Fruit fly (Drosophila melanogaster) whole organism, embryonic: ENCODE measurements around the gene CG16965.

ENCODE experiments used
- Asciz ChIP-seq: fragments of 200-800 bp; sonication (Bioruptor generic); optimal IDR thresholded peaks from 2 replicates; lab custom pipeline; 2017; ENCODE audit warnings: missing biosample characterization, mild to moderate bottlenecking, missing genetic modification characterization, missing genetic modification reagents
- B-H2 ChIP-seq: fragments of 200-800 bp; sonication (Bioruptor generic); optimal IDR thresholded peaks from 2 replicates; lab custom pipeline; 2018; ENCODE audit warnings: missing biosample characterization, mild to moderate bottlenecking, missing genetic modification characterization
- CG1024 ChIP-seq: fragments of 200-800 bp; sonication (Bioruptor generic); IDR thresholded peaks from 2 replicates; pipeline ENCODE4 v1.3.6; 2022; ENCODE audit warnings: missing biosample characterization, missing genetic modification characterization
- CG10366 ChIP-seq: fragments of 200-800 bp; sonication (Bioruptor generic); IDR thresholded peaks from 2 replicates; pipeline ENCODE4 v1.3.6; 2022; ENCODE audit warnings: missing biosample characterization, missing genetic modification characterization
- CG10979 ChIP-seq: fragments of 200-800 bp; sonication (Bioruptor generic); optimal IDR thresholded peaks from 2 replicates; lab custom pipeline; 2018; ENCODE audit warnings: missing biosample characterization, mild to moderate bottlenecking, missing genetic modification characterization, moderate library complexity
- CG11504 ChIP-seq: fragments of 200-800 bp; sonication (Bioruptor generic); optimal IDR thresholded peaks from 3 replicates; lab custom pipeline; 2019; ENCODE audit warnings: missing biosample characterization, mild to moderate bottlenecking, missing genetic modification characterization, moderate library complexity
- CG12071 ChIP-seq: fragments of 200-800 bp; sonication (Bioruptor generic); optimal IDR thresholded peaks from 3 replicates; lab custom pipeline; 2018; ENCODE audit warnings: missing biosample characterization, mild to moderate bottlenecking, missing genetic modification characterization
- CG12155 ChIP-seq: fragments of 200-800 bp; sonication (Bioruptor generic); optimal IDR thresholded peaks from 3 replicates; lab custom pipeline; 2016; ENCODE audit warnings: missing biosample characterization, missing genetic modification characterization
- CG12769 ChIP-seq: fragments of 200-800 bp; sonication (Bioruptor generic); optimal IDR thresholded peaks from 2 replicates; lab custom pipeline; 2019; ENCODE audit warnings: missing biosample characterization, mild to moderate bottlenecking, missing genetic modification characterization, moderate library complexity
- CG13296 ChIP-seq: fragments of 200-800 bp; sonication (Bioruptor generic); optimal IDR thresholded peaks from 3 replicates; lab custom pipeline; 2018; ENCODE audit warnings: missing biosample characterization, mild to moderate bottlenecking, missing genetic modification characterization
- CG13624 ChIP-seq: fragments of 200-800 bp; sonication (Bioruptor generic); optimal IDR thresholded peaks from 2 replicates; lab custom pipeline; 2016; ENCODE audit warnings: missing biosample characterization, missing genetic modification characterization
- CG15269 ChIP-seq: fragments of 200-800 bp; sonication (Bioruptor generic); optimal IDR thresholded peaks from 2 replicates; lab custom pipeline; 2018; ENCODE audit warnings: missing biosample characterization, mild to moderate bottlenecking, missing genetic modification characterization, moderate library complexity
- CG16863 ChIP-seq: fragments of 200-800 bp; sonication (Bioruptor generic); optimal IDR thresholded peaks from 3 replicates; lab custom pipeline; 2016; ENCODE audit warnings: missing biosample characterization, missing genetic modification characterization
- CG17829 ChIP-seq: fragments of 200-800 bp; optimal IDR thresholded peaks from 2 replicates; lab custom pipeline; 2019; ENCODE audit warnings: missing biosample characterization, mild to moderate bottlenecking, missing genetic modification characterization, moderate library complexity
- CG2129 ChIP-seq: fragments of 200-800 bp; sonication (Bioruptor generic); IDR thresholded peaks from 2 replicates; pipeline ENCODE4 v1.3.6; 2022; ENCODE audit warnings: missing biosample characterization, missing genetic modification characterization; ENCODE audit not compliant: partially characterized antibody
- CG2202 ChIP-seq: fragments of 200-800 bp; sonication (Bioruptor generic); optimal IDR thresholded peaks from 2 replicates; lab custom pipeline; 2018; ENCODE audit warnings: missing biosample characterization, mild to moderate bottlenecking, missing genetic modification characterization
- CG2875 ChIP-seq: fragments of 200-800 bp; sonication (Bioruptor generic); optimal IDR thresholded peaks from 2 replicates; lab custom pipeline; 2017; ENCODE audit warnings: missing biosample characterization, mild to moderate bottlenecking, missing genetic modification characterization, missing genetic modification reagents
- CG31441 ChIP-seq: fragments of 200-800 bp; sonication (Bioruptor generic); IDR thresholded peaks from 2 replicates; pipeline ENCODE4 v1.3.6; 2022; ENCODE audit warnings: missing biosample characterization, missing genetic modification characterization
- CG3163 ChIP-seq: fragments of 200-800 bp; sonication (Bioruptor generic); optimal IDR thresholded peaks from 3 replicates; lab custom pipeline; 2016; ENCODE audit warnings: missing biosample characterization, missing genetic modification characterization
- CG4404 ChIP-seq: fragments of 200-800 bp; sonication (Bioruptor generic); IDR thresholded peaks from 2 replicates; pipeline ENCODE4 v1.3.6; 2022; ENCODE audit warnings: missing biosample characterization, missing genetic modification characterization
- CG4424 ChIP-seq: fragments of 200-800 bp; sonication (Bioruptor generic); optimal IDR thresholded peaks from 3 replicates; lab custom pipeline; 2016; ENCODE audit warnings: missing biosample characterization, missing genetic modification characterization
- CG9817 ChIP-seq: fragments of 200-800 bp; sonication (Bioruptor generic); optimal IDR thresholded peaks from 2 replicates; lab custom pipeline; 2018; ENCODE audit warnings: missing biosample characterization, mild to moderate bottlenecking, missing genetic modification characterization, moderate library complexity
- Chrac-16 ChIP-seq: fragments of 200-800 bp; sonication (Bioruptor generic); optimal IDR thresholded peaks from 3 replicates; lab custom pipeline; 2016; ENCODE audit warnings: missing biosample characterization, missing genetic modification characterization
- D19A ChIP-seq: fragments of 200-800 bp; optimal IDR thresholded peaks from 3 replicates; lab custom pipeline; 2019; ENCODE audit warnings: missing biosample characterization, mild to moderate bottlenecking, missing genetic modification characterization, moderate library complexity
- Deaf1 ChIP-seq: fragments of 200-800 bp; optimal IDR thresholded peaks from 3 replicates; lab custom pipeline; 2019; ENCODE audit warnings: missing biosample characterization, mild to moderate bottlenecking, missing genetic modification characterization, moderate library complexity
- HLH4C ChIP-seq: fragments of 200-800 bp; sonication (Bioruptor generic); IDR thresholded peaks from 3 replicates; pipeline ENCODE4 v1.3.6; 2022; ENCODE audit warnings: missing biosample characterization, missing genetic modification characterization; ENCODE audit not compliant: partially characterized antibody
- Hr78 ChIP-seq, 2 experiments: fragments of 200-800 bp in 1 of 2; fragments of >200 bp in 1 of 2; sonication (Bioruptor generic) in 1 of 2; optimal IDR thresholded peaks; 2 replicates each; lab custom pipeline; 2017 to 2019; ENCODE audit warnings: missing biosample characterization in 2 of 2, missing genetic modification characterization in 2 of 2, mild to moderate bottlenecking in 1 of 2, moderate library complexity in 1 of 2
- Hsf ChIP-seq: fragments of 200-800 bp; sonication (Bioruptor generic); optimal IDR thresholded peaks from 3 replicates; lab custom pipeline; 2016; ENCODE audit warnings: missing biosample characterization, missing genetic modification characterization
- Jarid2 ChIP-seq: fragments of 200-800 bp; sonication (Bioruptor generic); optimal IDR thresholded peaks from 3 replicates; lab custom pipeline; 2017; ENCODE audit warnings: mild to moderate bottlenecking, missing biosample characterization, missing genetic modification reagents, missing genetic modification characterization
- Meics ChIP-seq: fragments of 200-800 bp; sonication (Bioruptor generic); optimal IDR thresholded peaks from 2 replicates; lab custom pipeline; 2017; ENCODE audit warnings: missing biosample characterization, mild to moderate bottlenecking, missing genetic modification characterization
- Myb ChIP-seq: fragments of 200-800 bp; sonication (Bioruptor generic); optimal IDR thresholded peaks from 2 replicates; lab custom pipeline; 2016; ENCODE audit warnings: missing biosample characterization, missing genetic modification characterization
- Poxn ChIP-seq: fragments of 200-800 bp; sonication (Bioruptor generic); IDR thresholded peaks from 2 replicates; pipeline ENCODE4 v1.3.6; 2022; ENCODE audit warnings: missing biosample characterization, missing genetic modification characterization
- Rfx ChIP-seq: fragments of 200-800 bp; sonication (Bioruptor generic); IDR thresholded peaks from 2 replicates; pipeline ENCODE4 v1.3.6; 2022; ENCODE audit warnings: missing biosample characterization, missing genetic modification characterization
- Six4 ChIP-seq: fragments of 200-800 bp; sonication (Bioruptor generic); optimal IDR thresholded peaks from 2 replicates; lab custom pipeline; 2016; ENCODE audit warnings: missing biosample characterization, missing genetic modification characterization
- Xbp1 ChIP-seq: fragments of 200-800 bp; sonication (Bioruptor generic); optimal IDR thresholded peaks from 3 replicates; lab custom pipeline; 2016; ENCODE audit warnings: missing biosample characterization, mild to moderate bottlenecking, missing genetic modification characterization
- ase ChIP-seq: fragments of 200-800 bp; sonication (Bioruptor generic); IDR thresholded peaks from 3 replicates; pipeline ENCODE4 v1.3.6; 2022; ENCODE audit warnings: missing biosample characterization, missing genetic modification characterization
- chinmo ChIP-seq: fragments of 200-800 bp; sonication (Bioruptor generic); IDR thresholded peaks from 4 replicates; pipeline ENCODE4 v1.3.6; 2022; ENCODE audit warnings: missing biosample characterization, missing genetic modification characterization; ENCODE audit not compliant: partially characterized antibody
- da ChIP-seq: fragments of 200-800 bp; sonication (Bioruptor generic); optimal IDR thresholded peaks from 2 replicates; lab custom pipeline; 2016; ENCODE audit warnings: missing biosample characterization, missing genetic modification characterization
- en ChIP-seq: fragments of 200-800 bp; sonication (Bioruptor generic); optimal IDR thresholded peaks from 2 replicates; lab custom pipeline; 2016; ENCODE audit warnings: missing biosample characterization, missing genetic modification characterization
- ham ChIP-seq: fragments of 200-800 bp; sonication (Bioruptor generic); IDR thresholded peaks from 2 replicates; pipeline ENCODE4 v1.3.6; 2022; ENCODE audit warnings: missing biosample characterization, missing genetic modification characterization
- jigr1 ChIP-seq: fragments of 200-800 bp; sonication (Bioruptor generic); IDR thresholded peaks from 3 replicates; pipeline ENCODE4 v1.3.6; 2022; ENCODE audit warnings: missing biosample characterization, missing genetic modification characterization
- ken ChIP-seq: fragments of 200-800 bp; sonication (Bioruptor generic); IDR thresholded peaks from 3 replicates; pipeline ENCODE4 v1.3.6; 2022; ENCODE audit warnings: missing biosample characterization, missing genetic modification characterization
- lbe ChIP-seq: fragments of 200-800 bp; sonication (Bioruptor generic); optimal IDR thresholded peaks from 2 replicates; lab custom pipeline; 2016; ENCODE audit warnings: missing biosample characterization, mild to moderate bottlenecking, missing genetic modification characterization
- nmo ChIP-seq: fragments of 200-800 bp; sonication (Bioruptor generic); optimal IDR thresholded peaks from 2 replicates; lab custom pipeline; 2018; ENCODE audit warnings: missing biosample characterization, mild to moderate bottlenecking, missing genetic modification characterization, moderate library complexity
- sc ChIP-seq, 3 experiments: fragments of >200 bp in 2 of 3; fragments of 200-800 bp in 1 of 3; sonication (Bioruptor generic) in 1 of 3; optimal IDR thresholded peaks; 2 replicates in 2 of 3; 3 replicates in 1 of 3; lab custom pipeline; 2017; ENCODE audit warnings: mild to moderate bottlenecking in 1 of 3, missing biosample characterization in 1 of 3, missing genetic modification characterization in 1 of 3, missing genetic modification reagents in 1 of 3
- unc-4 ChIP-seq: fragments of 200-800 bp; sonication (Bioruptor generic); IDR thresholded peaks from 2 replicates; pipeline ENCODE4 v1.3.6; 2022; ENCODE audit warnings: missing biosample characterization, missing genetic modification characterization; ENCODE audit not compliant: partially characterized antibody
- wdn ChIP-seq: fragments of 200-800 bp; sonication (Bioruptor generic); IDR thresholded peaks from 2 replicates; pipeline ENCODE4 v1.3.6; 2022; ENCODE audit warnings: missing biosample characterization, missing genetic modification characterization
- wor ChIP-seq: fragments of 200-800 bp; sonication (Bioruptor generic); IDR thresholded peaks from 2 replicates; pipeline ENCODE4 v1.3.6; 2022; ENCODE audit warnings: missing biosample characterization, missing genetic modification characterization

Gene CG16965

DNA sequence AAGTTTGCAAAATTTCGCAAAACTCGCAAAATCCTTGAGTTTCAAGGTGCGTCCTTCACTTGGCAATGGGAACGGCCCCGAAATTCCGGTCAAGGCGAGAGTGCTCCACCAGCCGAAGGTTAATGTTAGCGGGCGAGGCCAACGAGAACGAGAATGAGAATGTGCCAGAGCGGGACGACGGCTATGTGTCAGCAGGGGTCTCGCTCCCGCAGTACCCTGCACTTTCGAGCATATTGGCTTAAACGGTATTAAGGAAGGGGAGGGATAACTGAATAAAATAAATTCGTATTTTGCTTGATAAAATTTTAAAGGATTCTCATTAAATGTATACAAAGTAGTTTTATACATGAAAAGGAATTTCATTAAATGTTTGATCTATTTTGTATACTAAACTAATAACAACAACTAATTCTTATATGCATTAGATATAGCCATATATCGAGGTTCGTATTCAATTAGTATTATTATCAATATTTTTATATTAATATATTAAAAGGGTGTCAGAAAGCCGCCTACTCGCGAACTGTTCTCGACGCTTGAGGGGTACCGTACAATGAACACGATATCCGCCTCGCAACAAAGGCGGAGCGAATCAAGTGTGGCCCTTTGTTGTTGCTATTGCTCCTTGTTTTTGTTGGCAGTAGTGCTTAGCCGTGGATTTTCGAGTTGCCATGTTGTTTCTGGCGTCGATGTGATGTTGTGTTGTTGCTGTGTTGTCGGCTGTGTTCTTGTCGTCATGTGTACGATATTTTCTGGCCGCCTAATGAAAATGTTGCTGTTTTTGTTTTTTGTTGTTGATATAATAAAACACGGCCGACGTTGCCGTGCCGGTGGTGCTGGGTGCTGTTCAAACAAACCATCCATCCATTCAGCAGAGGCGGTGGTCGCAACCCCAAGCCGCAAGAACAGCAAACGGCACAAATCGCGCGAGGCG is 25.3 kb downstream of the CG16965 start (continued):
- TF ChIP-seq Asciz (GFP tag; lab: Kevin White, UChicago) (peak; percentile 93), CG12155 (GFP tag; lab: Kevin White, UChicago) (peak; percentile 90), CG2129 (GFP tag; lab: Robert Waterston, UW) (no peak), da (GFP tag; lab: Kevin White, UChicago) (no peak), wor (no peak), CG17829 (tag; lab: Kevin White, UChicago) (peak; percentile 97), jigr1 (GFP tag; lab: Robert Waterston, UW) (no peak), CG12071 (GFP tag; lab: Kevin White, UChicago) (no peak), CG31441 (GFP tag; lab: Robert Waterston, UW) (no peak), HLH4C (GFP tag; lab: Robert Waterston, UW) (no peak), CG10979 (tag; lab: Kevin White, UChicago) (peak; percentile 98), nmo (GFP tag; lab: Kevin White, UChicago) (peak; percentile 99), Jarid2 (GFP tag; lab: Kevin White, UChicago) (peak; percentile 79), Rfx (GFP tag; lab: Robert Waterston, UW) (no peak), Chrac-16 (GFP tag; lab: Kevin White, UChicago) (peak; percentile 90), CG2875 (GFP tag; lab: Kevin White, UChicago) (peak; percentile 88), CG11504 (tag; lab: Kevin White, UChicago) (peak; percentile 96), CG10366 (GFP tag; lab: Robert Waterston, UW) (no peak), CG1024 (GFP tag; lab: Robert Waterston, UW) (no peak), CG12769 (peak; percentile 9), CG13296 (GFP tag; lab: Kevin White, UChicago) (peak; percentile 98), CG2202 (peak; percentile 87), CG4424 (GFP tag; lab: Kevin White, UChicago) (peak; percentile 94), chinmo (GFP tag; lab: Robert Waterston, UW) (no peak), B-H2 (peak; percentile 72), lbe (GFP tag; lab: Kevin White, UChicago) (peak; percentile 73), CG15269 (tag; lab: Kevin White, UChicago) (peak; percentile 96), Xbp1 (GFP tag; lab: Kevin White, UChicago) (peak; percentile 91), unc-4 (GFP tag; lab: Robert Waterston, UW) (no peak), Hr78 (GFP tag; optimal IDR thresholded peaks at IDR 0.05; lab: Kevin White, UChicago) (peak in 1 of 2 experiments; percentile 33), sc (optimal IDR thresholded peaks at IDR 0.05; lab: Kevin White, UChicago) (no peak), sc (GFP tag; optimal IDR thresholded peaks at IDR 0.05; lab: Kevin White, UChicago) (peak; percentile 92), Meics (GFP tag; lab: Kevin White, UChicago) (peak; percentile 97), Deaf1 (tag; lab: Kevin White, UChicago) (peak; percentile 77), en (peak; percentile 51), wdn (GFP tag; lab: Robert Waterston, UW) (no peak), CG13624 (GFP tag; lab: Kevin White, UChicago) (peak; percentile 66), CG3163 (GFP tag; lab: Kevin White, UChicago) (no peak), Six4 (GFP tag; lab: Kevin White, UChicago) (peak; percentile 91), Myb (GFP tag; lab: Kevin White, UChicago) (peak; percentile 37), ken (GFP tag; lab: Robert Waterston, UW) (no peak), CG9817 (peak; percentile 91), Poxn (GFP tag; lab: Robert Waterston, UW) (no peak), ase (GFP tag; lab: Robert Waterston, UW) (no peak), Hsf (peak; percentile 76), ham (GFP tag; lab: Robert Waterston, UW) (no peak), CG4404 (GFP tag; lab: Robert Waterston, UW) (no peak), CG16863 (peak; percentile 71), D19A (tag; lab: Kevin White, UChicago) (peak; percentile 100)
